Worm (Caenorhabditis elegans): ENCODE results near the gene B0546.5.

B0546.5 gene

ce11 chrIV:3382338-3382907 is 7.5 kb downstream of the B0546.5 start, which contains the start of gene B0546.3:
Gene B0546.3, minus strand, starts transcription at chrIV:3382841.
- TF ChIP-seq tab-1 (GFP tag; IDR thresholded peaks at IDR 0.05) (no peak), ref-1 (GFP tag; conservative IDR thresholded peaks at IDR 0.05) (no peak), T22C8.4 (GFP tag; IDR thresholded peaks at IDR 0.05) (no peak), med-1 (GFP tag; optimal IDR thresholded peaks at IDR 0.05; ENCODE audit: insufficient read depth) (no peak), ztf-23 (GFP tag; IDR thresholded peaks at IDR 0.05) (no peak), flt-1 (GFP tag; IDR thresholded peaks at IDR 0.05) (no peak), cog-1 (tag; optimal IDR thresholded peaks at IDR 0.05) (no peak), klf-2 (GFP tag; conservative IDR thresholded peaks at IDR 0.05) (no peak), ztf-29 (GFP tag; IDR thresholded peaks at IDR 0.05) (no peak)

- no peak for TF ChIP-seq ztf-23 (GFP tag; IDR thresholded peaks at IDR 0.05)
- TF ChIP-seq flt-1 (GFP tag; IDR thresholded peaks at IDR 0.05): no peak
- TF ChIP-seq T22C8.4 (GFP tag; IDR thresholded peaks at IDR 0.05): no peak
- TF ChIP-seq ref-1 (GFP tag; conservative IDR thresholded peaks at IDR 0.05): no peak
- TF ChIP-seq ztf-29 (GFP tag; IDR thresholded peaks at IDR 0.05): no peak
- TF ChIP-seq med-1 (GFP tag; optimal IDR thresholded peaks at IDR 0.05; ENCODE audit: insufficient read depth): no peak
- no peak for TF ChIP-seq cog-1 (tag; optimal IDR thresholded peaks at IDR 0.05)
Measured at ce11 chrIV:3378080-3378804, 11.7 kb downstream of the B0546.5 start, which contains the start of gene otub-4. Gene otub-4, minus strand, starts transcription at chrIV:3378130.

ce11 chrIV:3373370-3373769 is 16.5 kb downstream of the B0546.5 start:
- TF ChIP-seq klf-2 (GFP tag; conservative IDR thresholded peaks at IDR 0.05) (no peak), cog-1 (tag; optimal IDR thresholded peaks at IDR 0.05) (no peak), flt-1 (GFP tag; IDR thresholded peaks at IDR 0.05) (no peak), tab-1 (GFP tag; IDR thresholded peaks at IDR 0.05) (no peak), med-1 (GFP tag; optimal IDR thresholded peaks at IDR 0.05; ENCODE audit: insufficient read depth) (no peak), ztf-23 (GFP tag; IDR thresholded peaks at IDR 0.05) (no peak), ztf-29 (GFP tag; IDR thresholded peaks at IDR 0.05) (no peak), ref-1 (GFP tag; conservative IDR thresholded peaks at IDR 0.05) (no peak), T22C8.4 (GFP tag; IDR thresholded peaks at IDR 0.05) (no peak)

DNA sequence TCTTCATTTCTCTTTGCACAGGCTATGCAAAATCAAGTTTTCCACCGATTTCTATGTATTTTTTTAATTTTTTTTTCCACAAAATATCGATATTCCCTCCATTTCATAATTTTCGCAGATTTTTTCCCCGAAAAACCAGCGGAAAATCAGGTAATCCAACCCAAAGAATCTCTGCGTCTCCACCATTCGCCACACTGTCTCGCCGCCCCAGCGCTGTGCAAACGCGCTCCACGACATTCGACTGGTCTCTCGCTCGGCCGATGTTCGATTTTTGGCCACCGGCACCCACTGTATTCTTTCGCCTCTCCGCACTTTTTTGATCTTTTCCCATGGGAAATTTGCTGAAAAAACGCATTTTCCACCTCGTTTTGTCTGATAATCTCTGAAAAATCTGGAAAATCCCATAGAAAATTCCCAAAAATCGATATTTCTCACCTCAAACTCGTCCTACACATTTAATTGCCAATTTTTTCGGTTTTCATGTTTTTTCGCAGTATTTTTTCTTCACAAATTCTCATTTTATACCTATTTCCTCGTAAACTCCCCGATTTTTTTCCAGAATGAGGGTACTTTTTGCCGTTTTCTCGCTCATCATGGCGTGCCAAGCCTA is 21.2 kb downstream of the B0546.5 start, which contains the start of gene vha-19:
Gene vha-19 (plus strand): TSS at position 560 of the 610 bp plus-strand sequence.
- no peak for TF ChIP-seq flt-1 (GFP tag; IDR thresholded peaks at IDR 0.05)
- no peak for TF ChIP-seq ztf-29 (GFP tag; IDR thresholded peaks at IDR 0.05)
- no peak for TF ChIP-seq cog-1 (tag; optimal IDR thresholded peaks at IDR 0.05)
- TF ChIP-seq T22C8.4 (GFP tag; IDR thresholded peaks at IDR 0.05): no peak
- TF ChIP-seq ztf-23 (GFP tag; IDR thresholded peaks at IDR 0.05): no peak
- TF ChIP-seq med-1 (GFP tag; optimal IDR thresholded peaks at IDR 0.05; ENCODE audit: insufficient read depth): no peak
- TF ChIP-seq tab-1 (GFP tag; IDR thresholded peaks at IDR 0.05): no peak

DNA sequence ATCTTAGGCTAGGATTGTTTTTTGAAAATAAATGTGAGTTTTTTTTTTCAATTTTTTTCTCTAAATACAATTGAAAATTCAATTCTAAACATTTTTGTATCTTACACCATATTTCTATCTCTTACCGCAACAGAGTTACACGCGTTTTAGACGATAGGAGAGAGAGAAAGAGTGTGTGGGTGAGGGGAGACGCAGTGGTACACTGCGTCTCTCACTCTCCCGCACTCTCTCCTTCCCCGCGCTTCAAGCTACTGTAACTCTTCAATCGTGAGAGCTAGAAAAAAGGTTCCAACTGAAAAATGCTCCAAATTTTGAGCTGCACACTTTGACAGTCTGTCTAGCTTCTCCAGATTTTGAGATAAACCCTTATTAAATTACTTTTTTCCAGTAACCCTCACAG is 26.1 kb downstream of the B0546.5 start:
- TF ChIP-seq med-1 (GFP tag; optimal IDR thresholded peaks at IDR 0.05; ENCODE audit: insufficient read depth): no peak
- TF ChIP-seq flt-1 (GFP tag; IDR thresholded peaks at IDR 0.05): no peak

- TF ChIP-seq flt-1 (GFP tag; IDR thresholded peaks at IDR 0.05): no peak
- no peak for TF ChIP-seq klf-2 (GFP tag; conservative IDR thresholded peaks at IDR 0.05)
- no peak for TF ChIP-seq ref-1 (GFP tag; conservative IDR thresholded peaks at IDR 0.05)
- TF ChIP-seq tab-1 (GFP tag; IDR thresholded peaks at IDR 0.05): no peak
- TF ChIP-seq cog-1 (tag; optimal IDR thresholded peaks at IDR 0.05): no peak
- no peak for TF ChIP-seq ztf-29 (GFP tag; IDR thresholded peaks at IDR 0.05)
- TF ChIP-seq ztf-23 (GFP tag; IDR thresholded peaks at IDR 0.05): no peak
- no peak for TF ChIP-seq med-1 (GFP tag; optimal IDR thresholded peaks at IDR 0.05; ENCODE audit: insufficient read depth)
- TF ChIP-seq T22C8.4 (GFP tag; IDR thresholded peaks at IDR 0.05): no peak
Measured at ce11 chrIV:3363221-3363620, 26.7 kb downstream of the B0546.5 start, which contains the start of gene Y55H10A.2. Gene Y55H10A.2, plus strand, starts transcription at chrIV:3363521.

DNA sequence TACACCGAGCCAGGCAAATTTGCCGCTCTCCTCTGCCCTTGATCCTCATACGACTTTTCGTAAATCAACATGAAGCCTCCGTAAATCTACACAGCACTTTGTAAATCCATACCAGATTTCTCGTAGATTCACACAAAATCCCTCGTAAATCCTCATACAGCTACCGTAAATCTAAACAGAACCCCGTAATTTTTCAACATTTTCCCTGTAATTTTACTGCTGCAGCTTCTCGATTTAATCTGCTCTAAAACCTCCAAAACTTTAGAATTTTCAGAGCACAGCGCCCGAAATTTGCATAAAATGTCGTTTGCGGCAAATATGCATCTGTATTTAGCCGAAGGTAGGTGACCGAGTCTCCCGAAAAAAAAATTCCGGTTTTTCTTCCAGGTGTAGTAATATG is 35.1 kb downstream of the B0546.5 start, which contains the start of gene F42A6.1:
Gene F42A6.1 (plus strand): TSS at position 301 of the 400 bp plus-strand sequence.
- no peak for TF ChIP-seq med-1 (GFP tag; optimal IDR thresholded peaks at IDR 0.05; ENCODE audit: insufficient read depth)
- no peak for TF ChIP-seq ztf-23 (GFP tag; IDR thresholded peaks at IDR 0.05)
- no peak for TF ChIP-seq klf-2 (GFP tag; conservative IDR thresholded peaks at IDR 0.05)
- TF ChIP-seq cog-1 (tag; optimal IDR thresholded peaks at IDR 0.05): no peak
- TF ChIP-seq ref-1 (GFP tag; conservative IDR thresholded peaks at IDR 0.05): no peak
- no peak for TF ChIP-seq flt-1 (GFP tag; IDR thresholded peaks at IDR 0.05)
- TF ChIP-seq T22C8.4 (GFP tag; IDR thresholded peaks at IDR 0.05): no peak
- TF ChIP-seq tab-1 (GFP tag; IDR thresholded peaks at IDR 0.05): no peak
- TF ChIP-seq ztf-29 (GFP tag; IDR thresholded peaks at IDR 0.05): no peak

ce11 chrIV:3352019-3352418 is 37.9 kb downstream of the B0546.5 start:
- TF ChIP-seq klf-2 (GFP tag; conservative IDR thresholded peaks at IDR 0.05): no peak
- TF ChIP-seq flt-1 (GFP tag; IDR thresholded peaks at IDR 0.05): no peak
- no peak for TF ChIP-seq ztf-29 (GFP tag; IDR thresholded peaks at IDR 0.05)
- TF ChIP-seq T22C8.4 (GFP tag; IDR thresholded peaks at IDR 0.05): no peak
- no peak for TF ChIP-seq ref-1 (GFP tag; conservative IDR thresholded peaks at IDR 0.05)
- no peak for TF ChIP-seq cog-1 (tag; optimal IDR thresholded peaks at IDR 0.05)
- no peak for TF ChIP-seq med-1 (GFP tag; optimal IDR thresholded peaks at IDR 0.05; ENCODE audit: insufficient read depth)
- TF ChIP-seq ztf-23 (GFP tag; IDR thresholded peaks at IDR 0.05): no peak
- TF ChIP-seq tab-1 (GFP tag; IDR thresholded peaks at IDR 0.05): no peak

- TF ChIP-seq tab-1 (GFP tag; IDR thresholded peaks at IDR 0.05) (no peak), klf-2 (GFP tag; conservative IDR thresholded peaks at IDR 0.05) (no peak), ztf-29 (GFP tag; IDR thresholded peaks at IDR 0.05) (no peak), ztf-23 (GFP tag; IDR thresholded peaks at IDR 0.05) (no peak), flt-1 (GFP tag; IDR thresholded peaks at IDR 0.05) (no peak), ref-1 (GFP tag; conservative IDR thresholded peaks at IDR 0.05) (no peak), med-1 (GFP tag; optimal IDR thresholded peaks at IDR 0.05; ENCODE audit: insufficient read depth) (no peak), cog-1 (tag; optimal IDR thresholded peaks at IDR 0.05) (no peak), T22C8.4 (GFP tag; IDR thresholded peaks at IDR 0.05) (no peak)
Measured at ce11 chrIV:3349977-3350580, 39.8 kb downstream of the B0546.5 start, which contains the start of gene elks-1. Gene elks-1, minus strand, starts transcription at chrIV:3350027.

Measured in whole organism, midembryonic.